Worm (Caenorhabditis elegans): ENCODE results near the gene srbc-21.

srbc-21 gene

ce11 chrV:2174465-2174864 lies 19.1 kb downstream of the srbc-21 start:
- TF ChIP-seq ceh-82 (tag; optimal IDR thresholded peaks at IDR 0.05), result no peak
- TF ChIP-seq egl-27 (tag; optimal IDR thresholded peaks at IDR 0.05), result no peak
- no peak for TF ChIP-seq R02D3.7 (tag; optimal IDR thresholded peaks at IDR 0.05)
- TF ChIP-seq nhr-43 (tag; optimal IDR thresholded peaks at IDR 0.05; ENCODE audit: poor library complexity, severe bottlenecking), result no peak

ce11 chrV:2175242-2175641 lies 19.9 kb downstream of the srbc-21 start, which contains the start of gene C45H4.18:
Gene C45H4.18 (plus strand): TSS chrV:2175542.
- no peak for TF ChIP-seq elt-2 (tag; optimal IDR thresholded peaks at IDR 0.05)
- TF ChIP-seq zag-1 (tag; optimal IDR thresholded peaks at IDR 0.05), result no peak
- TF ChIP-seq ZK546.5 (tag; optimal IDR thresholded peaks at IDR 0.05), result no peak

ce11 chrV:2177307-2177764 lies 22.0 kb downstream of the srbc-21 start, which contains the start of gene srbc-17:
Gene srbc-17 (plus strand): TSS chrV:2177714.
- TF ChIP-seq pqm-1 (tag; optimal IDR thresholded peaks at IDR 0.05) (no peak), nhr-43 (tag; optimal IDR thresholded peaks at IDR 0.05; ENCODE audit: poor library complexity, severe bottlenecking) (no peak), egl-27 (tag; optimal IDR thresholded peaks at IDR 0.05) (no peak), zag-1 (tag; optimal IDR thresholded peaks at IDR 0.05) (no peak), unc-39 (tag; optimal IDR thresholded peaks at IDR 0.05) (no peak), aly-2 (tag; optimal IDR thresholded peaks at IDR 0.05) (no peak), nfya-1 (tag; optimal IDR thresholded peaks at IDR 0.05; ENCODE audit: insufficient read depth) (no peak), nhr-28 (tag; optimal IDR thresholded peaks at IDR 0.05) (no peak), nhr-77 (tag; optimal IDR thresholded peaks at IDR 0.05) (no peak), elt-3 (tag; optimal IDR thresholded peaks at IDR 0.05) (no peak), nhr-12 (tag; optimal IDR thresholded peaks at IDR 0.05) (no peak), lin-15B (tag; optimal IDR thresholded peaks at IDR 0.05) (no peak), nhr-23 (tag; optimal IDR thresholded peaks at IDR 0.05) (no peak)

ce11 chrV:2179214-2179613 lies 23.9 kb downstream of the srbc-21 start, which contains the start of gene cyp-33C1:
Gene cyp-33C1 (plus strand): TSS chrV:2179514.
- TF ChIP-seq zag-1 (tag; optimal IDR thresholded peaks at IDR 0.05) (no peak), hmg-11 (tag; optimal IDR thresholded peaks at IDR 0.05) (no peak), lin-39 (tag; optimal IDR thresholded peaks at IDR 0.05) (no peak), ama-1 (optimal IDR thresholded peaks at IDR 0.05) (no peak), nhr-23 (tag; optimal IDR thresholded peaks at IDR 0.05) (no peak), nhr-28 (tag; optimal IDR thresholded peaks at IDR 0.05) (no peak), egl-5 (tag; optimal IDR thresholded peaks at IDR 0.05) (no peak), unc-39 (tag; optimal IDR thresholded peaks at IDR 0.05) (no peak), aly-2 (tag; optimal IDR thresholded peaks at IDR 0.05) (no peak), nhr-67 (tag; optimal IDR thresholded peaks at IDR 0.05) (no peak), ceh-16 (tag; optimal IDR thresholded peaks at IDR 0.05) (no peak), nhr-11 (tag; optimal IDR thresholded peaks at IDR 0.05) (no peak)

- TF ChIP-seq ama-1 (optimal IDR thresholded peaks at IDR 0.05) (no peak), skn-1 (tag; optimal IDR thresholded peaks at IDR 0.05) (no peak), nhr-25 (tag; optimal IDR thresholded peaks at IDR 0.05) (no peak)
These were observed 26.4 kb downstream of the srbc-21 start, which contains the start of gene srbc-16 for ce11 chrV:2181738-2182137. Gene srbc-16 (plus strand): TSS chrV:2182038.

- TF ChIP-seq nhr-43 (tag; optimal IDR thresholded peaks at IDR 0.05; ENCODE audit: poor library complexity, severe bottlenecking), result no peak
- no peak for TF ChIP-seq nhr-11 (tag; optimal IDR thresholded peaks at IDR 0.05)
- no peak for TF ChIP-seq ZK546.5 (tag; optimal IDR thresholded peaks at IDR 0.05)
- TF ChIP-seq ceh-16 (tag; optimal IDR thresholded peaks at IDR 0.05), result no peak
- TF ChIP-seq mml-1 (tag; optimal IDR thresholded peaks at IDR 0.05), result no peak
- no peak for TF ChIP-seq fos-1 (tag; optimal IDR thresholded peaks at IDR 0.05)
- TF ChIP-seq ztf-4 (tag; optimal IDR thresholded peaks at IDR 0.05), result no peak
- no peak for TF ChIP-seq skn-1 (tag; optimal IDR thresholded peaks at IDR 0.05)
- TF ChIP-seq tbx-2 (tag; optimal IDR thresholded peaks at IDR 0.05), result no peak
- TF ChIP-seq R02D3.7 (tag; optimal IDR thresholded peaks at IDR 0.05), result no peak
- TF ChIP-seq nhr-67 (tag; optimal IDR thresholded peaks at IDR 0.05), result no peak
- TF ChIP-seq pqm-1 (tag; optimal IDR thresholded peaks at IDR 0.05), result no peak
- no peak for TF ChIP-seq nhr-23 (tag; optimal IDR thresholded peaks at IDR 0.05)
- TF ChIP-seq jun-1 (tag; optimal IDR thresholded peaks at IDR 0.05), result no peak
- TF ChIP-seq snpc-4 (tag; optimal IDR thresholded peaks at IDR 0.05), result no peak
- no peak for TF ChIP-seq unc-39 (tag; optimal IDR thresholded peaks at IDR 0.05)
- TF ChIP-seq sea-2 (GFP tag; optimal IDR thresholded peaks at IDR 0.05), result no peak
- TF ChIP-seq ztf-11 (tag; optimal IDR thresholded peaks at IDR 0.05), result no peak
- TF ChIP-seq elt-1 (tag; optimal IDR thresholded peaks at IDR 0.05), result no peak
- TF ChIP-seq ceh-9 (tag; optimal IDR thresholded peaks at IDR 0.05), result no peak
These were observed 27.8 kb downstream of the srbc-21 start, which contains the start of gene cyp-33C2 for ce11 chrV:2183162-2183561. Gene cyp-33C2 (plus strand): TSS chrV:2183488.

All from whole organism, L3 larva.